Fruit fly (Drosophila melanogaster) whole organism, embryonic: ENCODE data around the gene NijB.

Experiments used
- CG14441 ChIP-seq: fragments of 200-800 bp; sonication (Bioruptor generic); IDR thresholded peaks from 2 replicates; pipeline ENCODE4 v1.3.6; 2022; ENCODE audit warnings: missing biosample characterization, missing genetic modification characterization
- CG2199 ChIP-seq: fragments of 200-800 bp; sonication (Bioruptor generic); IDR thresholded peaks from 3 replicates; pipeline ENCODE4 v1.3.6; 2022; ENCODE audit warnings: missing biosample characterization, missing genetic modification characterization
- chif ChIP-seq, 2 experiments: fragments of 200-800 bp; sonication (Bioruptor generic); optimal IDR thresholded peaks; 3 replicates each; lab custom pipeline; 2016; ENCODE audit warnings: missing biosample characterization in 2 of 2, missing genetic modification characterization in 2 of 2

DNA sequence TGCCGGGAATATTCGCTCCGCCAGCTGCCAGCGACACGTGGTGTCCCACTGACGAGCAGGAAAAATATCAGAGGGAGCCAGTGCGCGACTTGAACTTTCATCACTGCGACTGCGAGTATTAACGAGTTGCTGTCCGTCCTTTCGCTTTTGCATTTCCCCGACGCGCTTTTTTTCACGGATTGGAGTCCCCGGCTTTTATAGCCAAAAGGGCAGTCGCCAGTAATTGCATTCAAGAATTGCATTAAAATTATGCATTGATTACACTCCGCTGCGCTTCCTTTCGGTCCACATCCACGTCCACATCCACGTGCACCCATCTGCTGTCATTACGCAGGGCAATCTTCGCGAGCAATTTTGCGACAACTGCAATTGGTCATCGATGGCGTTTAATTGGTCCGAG, 18.9 kb downstream of the NijB start, which contains the start of gene Ir75d:
- no peak for TF ChIP-seq CG14441 (GFP tag; lab: Robert Waterston, UW)
- no peak for TF ChIP-seq CG2199 (GFP tag; lab: Robert Waterston, UW)
- no peak for TF ChIP-seq chif (GFP tag; optimal IDR thresholded peaks at IDR 0.05; lab: Kevin White, UChicago)
